Worm (Caenorhabditis elegans): ENCODE data around the gene sri-63.

DNA sequence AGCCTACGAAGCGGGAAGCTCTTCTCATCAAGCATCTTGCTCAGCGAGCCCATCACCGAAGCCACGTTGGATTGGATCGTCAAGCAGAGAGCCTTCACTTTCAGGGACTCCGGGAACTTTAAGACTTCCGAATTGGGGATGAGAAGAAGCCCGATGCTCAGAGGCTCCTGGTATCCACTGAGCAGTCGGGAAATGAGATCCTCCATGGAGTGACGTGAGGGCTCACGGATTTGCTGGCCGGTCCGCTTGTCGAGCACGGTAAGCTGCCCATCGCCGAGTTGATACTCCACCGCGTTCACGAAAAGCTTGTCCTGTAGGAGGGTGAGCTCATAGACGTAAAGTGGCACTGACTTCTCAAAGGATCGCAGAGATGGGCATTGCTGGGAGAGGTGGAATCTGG lies 39.6 kb upstream of the sri-63 start:
- TF ChIP-seq pag-3 (tag; optimal IDR thresholded peaks at IDR 0.05; ENCODE audit: borderline replicate concordance) = no peak
- TF ChIP-seq ceh-9 (tag; optimal IDR thresholded peaks at IDR 0.05) = no peak
- no peak for TF ChIP-seq tbx-2 (tag; optimal IDR thresholded peaks at IDR 0.05)
- TF ChIP-seq fkh-10 (GFP tag; optimal IDR thresholded peaks at IDR 0.05) = no peak
- no peak for TF ChIP-seq che-1 (tag; optimal IDR thresholded peaks at IDR 0.05)
- TF ChIP-seq ceh-30 (tag; optimal IDR thresholded peaks at IDR 0.05) = no peak
- no peak for TF ChIP-seq unc-55 (GFP tag; optimal IDR thresholded peaks at IDR 0.05)
- no peak for TF ChIP-seq ceh-45 (GFP tag; IDR thresholded peaks at IDR 0.05)
